Worm (Caenorhabditis elegans): ENCODE results near the gene fbxc-30.

fbxc-30 gene

DNA sequence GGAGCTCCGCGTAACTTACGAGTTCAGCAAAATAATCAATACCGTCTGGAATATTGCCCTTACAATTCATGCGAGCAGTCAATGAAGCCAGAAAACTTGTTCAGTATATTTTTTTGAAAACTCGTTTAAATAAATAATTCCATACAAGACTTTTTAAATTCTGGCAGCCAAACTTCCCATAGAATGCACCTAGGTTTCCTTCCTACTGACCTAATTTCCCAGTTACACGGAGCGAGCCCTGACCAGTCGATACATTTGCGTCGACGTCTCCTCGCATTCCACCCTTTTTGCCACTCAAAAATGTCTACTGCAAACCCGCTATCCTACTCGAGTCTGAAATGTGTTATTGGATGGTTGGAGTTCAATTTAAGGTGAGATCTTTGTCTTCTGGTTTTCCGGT is at the start of gene fbxc-30:
Gene fbxc-30, plus strand, starts transcription at position 301 of the 400 bp plus-strand sequence.
- TF ChIP-seq him-1 (tag; optimal IDR thresholded peaks at IDR 0.05) (no peak), dao-5 (tag; optimal IDR thresholded peaks at IDR 0.05) (no peak), W03F9.2 (tag; optimal IDR thresholded peaks at IDR 0.05) (no peak)

DNA sequence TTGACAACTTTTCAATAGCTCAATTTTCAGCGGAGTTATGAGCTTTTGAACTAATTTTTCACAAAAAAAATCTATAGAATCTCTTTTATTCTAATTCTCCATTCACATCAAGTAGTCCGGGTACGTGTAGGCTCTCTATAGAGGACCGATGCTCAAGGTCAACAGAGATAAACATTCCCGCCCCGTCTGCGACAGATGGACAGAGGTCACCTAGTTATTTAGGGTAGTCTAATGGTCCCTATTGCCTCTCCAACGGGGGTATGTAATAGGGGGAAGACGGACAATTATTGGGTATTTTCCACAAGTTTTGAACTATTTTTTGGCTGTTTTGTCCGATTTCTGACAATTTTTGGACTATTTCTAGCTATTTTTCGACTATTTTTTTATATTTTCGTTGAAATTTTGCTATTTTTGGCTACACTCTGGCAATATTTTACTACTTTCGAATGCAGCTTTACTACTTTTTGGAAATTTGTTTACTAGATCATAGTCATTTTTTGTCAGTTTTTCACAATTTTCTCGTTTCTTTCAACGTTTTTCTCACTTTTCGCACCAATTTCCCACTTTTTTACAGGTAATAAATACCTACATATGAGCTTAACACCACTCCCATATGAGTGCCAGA is 49.1 kb upstream of the fbxc-30 start, which contains the start of gene fbxc-51:
Gene fbxc-51, plus strand, starts transcription at position 575 of the 625 bp plus-strand sequence.
- no peak for TF ChIP-seq dao-5 (tag; optimal IDR thresholded peaks at IDR 0.05)
- TF ChIP-seq him-1 (tag; optimal IDR thresholded peaks at IDR 0.05): no peak
- TF ChIP-seq W03F9.2 (tag; optimal IDR thresholded peaks at IDR 0.05): no peak

DNA sequence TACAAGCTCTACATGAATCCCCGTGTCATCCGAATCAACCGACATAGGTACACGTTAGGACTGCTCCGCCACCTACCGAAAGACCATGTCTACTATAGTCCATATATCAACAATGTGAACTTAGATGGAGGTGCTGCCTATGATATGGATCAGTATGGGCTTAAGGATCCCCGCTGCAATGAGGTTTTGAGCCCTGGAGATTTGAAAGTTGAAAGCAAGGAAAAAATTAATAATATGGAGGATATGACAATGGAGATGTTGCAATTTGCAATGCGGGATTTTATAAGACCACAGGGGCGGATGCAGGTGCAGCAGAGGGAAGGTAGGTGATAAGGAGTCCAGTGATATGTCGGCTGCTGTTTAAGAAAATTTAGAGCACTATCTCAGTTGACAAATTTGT is 48.1 kb upstream of the fbxc-30 start:
- TF ChIP-seq him-1 (tag; optimal IDR thresholded peaks at IDR 0.05): no peak

DNA sequence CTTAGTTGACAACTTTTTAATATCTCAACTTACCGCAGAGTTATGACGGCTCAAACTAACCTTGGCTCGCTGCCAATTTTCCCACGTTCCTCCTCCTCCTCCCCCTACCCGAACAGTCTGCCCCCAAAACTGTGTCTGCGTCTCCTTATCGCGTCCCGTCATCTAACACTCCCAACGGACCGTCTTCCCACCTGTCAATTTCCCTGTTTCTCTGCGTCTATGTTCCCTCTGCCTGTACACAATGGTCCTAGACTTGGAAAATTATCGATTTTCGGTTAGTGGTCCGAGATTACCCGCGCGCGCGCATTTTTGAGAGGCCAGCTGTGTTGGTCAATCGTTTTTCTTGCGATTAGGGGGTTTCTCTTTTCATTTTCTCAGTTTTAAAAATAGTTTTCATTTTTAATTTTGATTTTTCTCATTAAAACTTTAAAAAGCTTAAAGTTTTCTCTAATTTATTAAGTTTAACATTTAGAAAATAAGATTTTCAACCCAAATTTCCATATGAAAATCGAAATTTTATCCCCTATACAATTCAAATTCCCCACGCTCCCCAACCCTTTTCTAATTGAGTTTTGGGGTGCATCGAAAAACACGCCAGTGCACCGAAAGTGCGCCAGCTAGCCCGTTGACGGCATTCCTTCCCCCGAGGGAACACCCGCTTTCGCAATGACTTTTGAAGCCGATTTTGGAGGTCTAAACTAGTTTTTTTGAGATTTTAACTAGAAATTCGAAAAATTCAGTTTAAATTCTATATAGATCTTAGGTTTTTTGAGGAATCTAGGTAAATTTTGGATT is 44.2 kb upstream of the fbxc-30 start, which contains the start of gene alg-2:
Gene alg-2, plus strand, starts transcription at position 220 of the 795 bp plus-strand sequence.
- TF ChIP-seq W03F9.2 (tag; optimal IDR thresholded peaks at IDR 0.05) (no peak), him-1 (tag; optimal IDR thresholded peaks at IDR 0.05) (no peak), dao-5 (tag; optimal IDR thresholded peaks at IDR 0.05) (no peak)

DNA sequence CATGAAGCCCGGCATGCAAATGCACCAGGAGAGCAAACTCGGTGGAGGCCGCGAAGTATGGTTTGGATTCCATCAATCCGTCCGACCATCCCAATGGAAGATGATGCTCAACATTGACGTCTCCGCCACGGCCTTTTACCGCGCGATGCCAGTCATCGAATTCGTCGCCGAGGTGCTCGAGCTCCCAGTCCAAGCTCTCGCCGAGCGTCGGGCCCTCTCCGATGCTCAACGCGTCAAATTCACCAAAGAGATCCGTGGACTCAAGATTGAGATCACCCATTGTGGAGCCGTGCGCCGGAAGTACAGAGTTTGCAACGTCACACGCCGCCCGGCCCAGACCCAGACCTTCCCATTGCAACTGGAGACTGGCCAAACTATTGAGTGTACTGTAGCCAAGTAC is 41.7 kb upstream of the fbxc-30 start:
- TF ChIP-seq W03F9.2 (tag; optimal IDR thresholded peaks at IDR 0.05) (no peak), dao-5 (tag; optimal IDR thresholded peaks at IDR 0.05) (no peak), him-1 (tag; optimal IDR thresholded peaks at IDR 0.05) (no peak)

DNA sequence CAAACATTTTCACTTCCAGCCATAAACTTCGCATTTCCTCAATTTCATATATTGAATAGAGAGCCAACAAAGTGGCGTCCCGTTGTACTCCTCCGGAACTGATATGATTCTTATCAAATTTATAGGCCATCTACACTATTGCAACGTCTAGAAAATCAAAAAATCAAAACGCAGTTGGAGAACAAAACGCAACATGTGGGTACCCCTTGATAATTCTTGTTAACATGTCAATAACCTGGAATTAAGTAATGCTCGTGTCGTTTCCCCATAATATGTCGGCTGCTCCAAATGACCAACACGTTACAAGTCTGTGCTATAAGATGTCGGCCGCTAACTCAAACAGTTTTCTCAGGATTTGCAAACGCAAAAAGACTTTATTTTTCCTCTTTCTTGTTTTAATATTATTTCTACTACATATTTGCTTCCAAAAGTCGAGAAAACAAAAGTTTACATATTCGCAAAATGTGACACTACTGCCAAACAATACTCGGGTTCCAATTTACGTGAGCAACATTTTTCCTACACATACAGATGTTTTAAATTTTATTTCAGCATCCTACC is 36.7 kb upstream of the fbxc-30 start:
- TF ChIP-seq him-1 (tag; optimal IDR thresholded peaks at IDR 0.05) (no peak), dao-5 (tag; optimal IDR thresholded peaks at IDR 0.05) (no peak), W03F9.2 (tag; optimal IDR thresholded peaks at IDR 0.05) (no peak)

DNA sequence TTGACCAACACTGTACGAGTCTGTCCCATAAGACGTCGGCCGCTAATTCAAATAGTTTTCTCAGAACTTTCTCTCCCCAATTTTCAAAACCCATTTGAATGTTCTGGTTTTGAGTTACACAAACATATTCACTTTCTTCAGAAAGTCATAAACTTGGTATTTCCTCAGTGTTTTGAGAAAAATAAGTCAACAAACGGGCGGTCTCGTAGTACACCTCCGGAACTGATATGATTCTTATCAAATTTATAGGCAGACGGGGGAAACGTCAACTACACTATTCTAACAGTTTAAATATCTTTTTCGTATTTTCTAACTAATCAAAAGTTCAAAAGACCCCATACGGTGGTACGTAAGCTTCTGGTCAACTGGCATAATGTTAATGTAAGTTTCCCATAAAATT is 33.2 kb upstream of the fbxc-30 start:
- no peak for TF ChIP-seq dao-5 (tag; optimal IDR thresholded peaks at IDR 0.05)
- no peak for TF ChIP-seq him-1 (tag; optimal IDR thresholded peaks at IDR 0.05)
- no peak for TF ChIP-seq W03F9.2 (tag; optimal IDR thresholded peaks at IDR 0.05)

DNA sequence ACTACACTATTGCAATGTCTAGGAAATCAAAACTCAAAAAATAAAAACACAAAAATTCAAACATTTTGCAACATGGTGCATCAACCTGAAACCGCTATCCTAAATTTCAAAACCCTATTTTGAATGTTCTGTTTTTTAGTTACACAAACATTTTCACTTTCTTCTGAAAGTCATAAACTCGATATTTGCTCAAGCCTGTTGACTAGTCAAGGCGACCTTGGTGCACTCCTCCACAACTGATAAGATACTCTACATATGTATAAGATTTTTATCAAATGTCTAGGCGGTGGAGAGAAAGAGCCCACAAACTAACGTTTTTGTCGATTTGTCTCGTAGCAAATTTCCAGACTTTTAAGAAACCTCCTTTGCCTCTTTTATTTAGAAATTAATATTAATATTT is 29.4 kb upstream of the fbxc-30 start, which contains the start of gene T07D3.4:
Gene T07D3.4, plus strand, starts transcription at position 286 of the 400 bp plus-strand sequence.
- TF ChIP-seq W03F9.2 (tag; optimal IDR thresholded peaks at IDR 0.05): no peak
- no peak for TF ChIP-seq him-1 (tag; optimal IDR thresholded peaks at IDR 0.05)
- no peak for TF ChIP-seq dao-5 (tag; optimal IDR thresholded peaks at IDR 0.05)

DNA sequence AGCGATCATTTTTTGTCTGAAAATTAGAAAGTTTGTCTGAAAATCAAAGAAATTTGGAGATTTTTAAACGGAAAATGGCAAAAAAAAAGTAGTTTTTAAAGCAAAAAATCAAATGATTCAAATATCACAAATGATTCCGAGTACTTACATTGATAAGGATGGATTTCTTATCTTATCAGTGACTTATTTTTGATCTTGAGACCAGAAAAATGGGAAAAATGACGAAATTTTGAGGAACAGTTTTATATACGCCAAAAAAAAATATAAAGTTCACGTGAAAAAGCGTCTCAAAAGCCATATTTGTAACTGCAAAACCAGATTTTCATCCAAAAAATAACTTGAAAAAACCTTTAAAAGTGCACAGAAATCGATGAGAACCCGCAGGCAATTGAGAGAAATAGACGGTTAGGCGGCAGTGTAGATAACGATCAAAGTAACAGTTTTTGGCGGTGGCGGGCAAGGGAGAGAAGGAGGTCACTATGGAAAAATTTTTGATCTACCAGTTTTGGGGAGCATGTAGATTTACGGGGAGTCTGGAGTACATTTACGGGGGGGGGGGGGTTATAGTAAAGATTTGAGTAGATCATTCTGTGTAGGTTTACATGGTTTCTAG is 16.6 kb upstream of the fbxc-30 start, which contains the start of gene T07D3.9:
Gene T07D3.9, minus strand, starts transcription at position 194 of the 613 bp plus-strand sequence.
- TF ChIP-seq him-1 (tag; optimal IDR thresholded peaks at IDR 0.05) (no peak), W03F9.2 (tag; optimal IDR thresholded peaks at IDR 0.05) (no peak)

DNA sequence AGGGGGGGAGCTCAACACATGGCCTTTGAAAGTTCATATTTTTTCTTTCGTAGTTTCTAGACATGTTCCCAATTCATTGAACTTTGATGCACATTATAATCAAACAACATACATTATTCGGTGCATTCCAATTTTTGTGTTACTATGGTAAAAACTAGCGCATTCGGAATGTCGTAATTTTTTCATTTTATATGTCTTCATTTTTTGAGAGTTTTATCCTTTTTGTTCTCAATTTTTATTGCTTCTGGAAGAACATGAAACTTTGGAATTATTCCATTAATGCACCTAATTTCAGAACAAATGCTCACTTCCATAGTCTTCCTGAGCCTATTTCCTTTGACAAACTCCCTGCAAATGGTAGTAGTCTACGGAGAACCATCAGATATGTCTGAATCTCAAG is 15.8 kb upstream of the fbxc-30 start, which contains the start of gene T07D3.2:
Gene T07D3.2, plus strand, starts transcription at position 301 of the 400 bp plus-strand sequence.
- TF ChIP-seq dao-5 (tag; optimal IDR thresholded peaks at IDR 0.05) (no peak), him-1 (tag; optimal IDR thresholded peaks at IDR 0.05) (no peak), W03F9.2 (tag; optimal IDR thresholded peaks at IDR 0.05) (no peak)

DNA sequence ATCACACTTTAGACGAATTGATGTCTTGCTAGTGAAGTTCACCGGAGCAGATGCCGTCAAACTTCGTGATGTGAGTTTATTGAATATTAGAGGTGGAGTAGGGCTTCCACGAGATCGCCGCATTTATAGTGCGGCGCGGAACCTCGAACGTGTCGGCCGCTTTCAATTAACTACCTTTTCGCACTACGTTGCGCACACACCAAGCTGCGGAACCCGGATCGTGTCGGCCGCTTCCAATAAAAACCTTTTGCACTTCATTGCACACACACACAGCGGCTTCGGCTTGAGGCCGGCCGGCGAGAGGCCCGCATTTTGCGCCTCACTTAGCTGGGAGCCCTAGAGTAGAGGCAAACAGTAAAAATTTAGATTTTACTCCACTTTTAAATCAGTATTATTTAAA is 12.1 kb upstream of the fbxc-30 start:
- TF ChIP-seq him-1 (tag; optimal IDR thresholded peaks at IDR 0.05) (no peak), dao-5 (tag; optimal IDR thresholded peaks at IDR 0.05) (no peak), W03F9.2 (tag; optimal IDR thresholded peaks at IDR 0.05) (no peak)

DNA sequence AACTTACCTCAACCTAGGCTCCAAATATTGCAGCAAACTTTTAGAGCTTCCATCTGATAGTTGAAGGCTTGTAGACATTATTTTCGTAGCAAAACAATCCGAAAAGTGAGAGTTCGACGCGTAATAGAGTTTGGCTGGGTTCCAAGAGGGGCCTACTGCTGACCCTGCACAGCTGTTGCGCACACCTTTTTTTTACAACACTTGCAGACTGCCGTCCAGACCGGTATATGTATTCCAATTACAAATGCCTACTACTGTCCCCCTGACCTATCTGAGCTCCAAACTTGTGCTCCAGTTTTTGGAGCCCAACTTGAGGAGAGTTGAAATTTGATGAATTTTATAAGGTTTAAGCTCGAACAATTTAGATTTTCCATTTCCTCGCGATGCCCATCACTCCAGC is 7.9 kb upstream of the fbxc-30 start, which contains the start of the genes fbxc-24 and fbxc-27:
Gene fbxc-24, minus strand, starts transcription at position 101 of the 400 bp plus-strand sequence.
Gene fbxc-27, plus strand, starts transcription at position 216 of the 400 bp plus-strand sequence.
- TF ChIP-seq dao-5 (tag; optimal IDR thresholded peaks at IDR 0.05): no peak
- TF ChIP-seq him-1 (tag; optimal IDR thresholded peaks at IDR 0.05): no peak
- TF ChIP-seq W03F9.2 (tag; optimal IDR thresholded peaks at IDR 0.05): no peak

DNA sequence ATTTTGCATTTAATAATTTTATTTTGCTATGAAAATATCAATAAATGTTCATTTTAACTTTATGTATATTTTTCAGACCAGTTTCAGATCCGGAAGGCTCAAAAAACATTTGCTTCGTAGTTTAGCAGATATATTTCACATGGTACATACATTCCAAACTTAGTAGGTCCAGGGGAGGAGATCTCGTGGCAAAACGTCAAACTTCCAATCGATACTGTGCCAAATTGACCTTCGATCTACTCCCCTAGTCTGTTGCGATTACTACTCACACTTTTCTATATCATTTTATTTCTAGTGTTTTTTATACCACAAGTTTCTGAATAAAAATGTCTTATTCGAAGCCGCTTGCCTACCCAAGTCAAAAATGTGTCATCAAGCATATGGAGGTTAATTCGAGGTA is 5.7 kb upstream of the fbxc-30 start, which contains the start of gene fbxc-31:
Gene fbxc-31, plus strand, starts transcription at position 301 of the 400 bp plus-strand sequence.
- TF ChIP-seq dao-5 (tag; optimal IDR thresholded peaks at IDR 0.05): no peak
- TF ChIP-seq him-1 (tag; optimal IDR thresholded peaks at IDR 0.05): no peak
- TF ChIP-seq W03F9.2 (tag; optimal IDR thresholded peaks at IDR 0.05): no peak
